Worm (Caenorhabditis elegans) whole organism, L4 larva: Measurements from ENCODE around the gene phy-4.

Experiments used
- F44E2.7 ChIP-seq: fragments of 200-800 bp; sonication (Bioruptor generic); IDR thresholded peaks from 2 replicates; pipeline ENCODE4 v2.1.2; 2022; ENCODE audit warnings: missing genetic modification characterization, missing compliant biosample characterization
- T26A8.4 ChIP-seq: fragments of 200-800 bp; sonication (Bioruptor generic); IDR thresholded peaks from 2 replicates; pipeline ENCODE4 v1.3.6; 2022; ENCODE audit warnings: missing genetic modification characterization, missing compliant biosample characterization
- Y105C5A.15 ChIP-seq: fragments of 200-800 bp; sonication (Bioruptor generic); IDR thresholded peaks from 2 replicates; pipeline ENCODE4 v1.3.6; 2022; ENCODE audit warnings: missing genetic modification characterization, missing compliant biosample characterization
- Y48G9A.11 ChIP-seq: fragments of 200-800 bp; sonication (Bioruptor generic); IDR thresholded peaks from 2 replicates; pipeline ENCODE4 v1.3.6; 2022; ENCODE audit warnings: missing genetic modification reagents, missing genetic modification characterization, missing compliant biosample characterization
- Y75B8A.6 ChIP-seq: fragments of 200-800 bp; sonication (Bioruptor generic); IDR thresholded peaks from 2 replicates; pipeline ENCODE4 v1.3.6; 2022; ENCODE audit warnings: missing genetic modification reagents, missing genetic modification characterization, missing compliant biosample characterization
- ZK337.2 ChIP-seq: fragments of 200-800 bp; sonication (Bioruptor generic); IDR thresholded peaks from 2 replicates; pipeline ENCODE4 v1.3.6; 2022; ENCODE audit warnings: missing genetic modification reagents, missing genetic modification characterization, missing compliant biosample characterization
- aha-1 ChIP-seq: fragments of 150-350 bp; peaks from one replicate; lab custom pipeline; 2014; ENCODE audit warnings: missing biosample characterization, missing genetic modification characterization
- attf-4 ChIP-seq: sonication (generic microtip); optimal IDR thresholded peaks from 3 replicates; lab custom pipeline; 2017; ENCODE audit warnings: missing biosample characterization, missing genetic modification characterization
- ceh-20 ChIP-seq: fragments of 200-800 bp; sonication (Bioruptor generic); IDR thresholded peaks from 2 replicates; pipeline ENCODE4 v1.3.6; 2022; ENCODE audit warnings: missing genetic modification reagents, missing genetic modification characterization, missing compliant biosample characterization
- ceh-44 ChIP-seq: fragments of 200-800 bp; sonication (Bioruptor generic); IDR thresholded peaks from 2 replicates; pipeline ENCODE4 v1.3.6; 2022; ENCODE audit warnings: missing genetic modification reagents, missing genetic modification characterization, missing compliant biosample characterization
- cey-2 ChIP-seq: sonication (generic microtip); optimal IDR thresholded peaks from 3 replicates; lab custom pipeline; 2017; ENCODE audit warnings: missing genetic modification characterization, mild to moderate bottlenecking, missing compliant biosample characterization, antibody characterized with exemption, borderline replicate concordance; ENCODE audit not compliant: insufficient read depth
- ctbp-1 ChIP-seq: fragments of 200-800 bp; sonication (Bioruptor generic); IDR thresholded peaks from 2 replicates; pipeline ENCODE4 v1.3.6; 2022; ENCODE audit warnings: missing genetic modification reagents, missing genetic modification characterization, missing compliant biosample characterization
- dmd-8 ChIP-seq: fragments of 200-800 bp; sonication (Bioruptor generic); IDR thresholded peaks from 2 replicates; pipeline ENCODE4 v1.3.6; 2022; ENCODE audit warnings: missing genetic modification characterization, missing compliant biosample characterization
- duxl-1 ChIP-seq: sonication (generic microtip); optimal IDR thresholded peaks from 2 replicates; lab custom pipeline; 2016; ENCODE audit warnings: mild to moderate bottlenecking, missing genetic modification characterization, moderate library complexity, missing compliant biosample characterization; ENCODE audit not compliant: poor library complexity
- dve-1 ChIP-seq: sonication (generic microtip); optimal IDR thresholded peaks from 2 replicates; lab custom pipeline; 2017; ENCODE audit warnings: antibody characterized with exemption, mild to moderate bottlenecking, missing genetic modification characterization, missing compliant biosample characterization; ENCODE audit not compliant: insufficient read depth
- egl-27 ChIP-seq: sonication (generic microtip); optimal IDR thresholded peaks from 3 replicates; lab custom pipeline; 2017; ENCODE audit warnings: missing biosample characterization, missing genetic modification reagents, missing genetic modification characterization
- fkh-10 ChIP-seq: fragments of 150-350 bp; optimal IDR thresholded peaks from 2 replicates; lab custom pipeline; 2014; ENCODE audit warnings: missing biosample characterization, missing genetic modification reagents, missing genetic modification characterization
- hif-1 ChIP-seq, 2 experiments: sonication (generic microtip); optimal IDR thresholded peaks; 2 replicates each; lab custom pipeline; 2016 to 2017; ENCODE audit warnings: missing compliant biosample characterization in 2 of 2, missing genetic modification characterization in 2 of 2, missing genetic modification reagents in 2 of 2, missing genotype in 2 of 2, mild to moderate bottlenecking in 1 of 2
- hlh-30 ChIP-seq: sonication (generic microtip); optimal IDR thresholded peaks from 2 replicates; lab custom pipeline; 2017; ENCODE audit warnings: antibody characterized with exemption, mild to moderate bottlenecking, missing genetic modification characterization, missing compliant biosample characterization; ENCODE audit not compliant: insufficient read depth
- hmg-1.1 ChIP-seq: fragments of 200-800 bp; sonication (Bioruptor generic); IDR thresholded peaks from 2 replicates; pipeline ENCODE4 v1.3.6; 2022; ENCODE audit warnings: missing genetic modification reagents, missing genetic modification characterization, missing compliant biosample characterization
- lin-13 ChIP-seq: fragments of 150-350 bp; optimal IDR thresholded peaks from 2 replicates; lab custom pipeline; 2014; ENCODE audit warnings: missing biosample characterization, missing genetic modification reagents, missing genetic modification characterization
- lin-15B ChIP-seq: fragments of 150-350 bp; sonication (generic microtip); optimal IDR thresholded peaks from 3 replicates; lab custom pipeline; 2014; ENCODE audit warnings: missing biosample characterization, missing genetic modification characterization
- lin-29 ChIP-seq: fragments of 200-800 bp; sonication (Bioruptor generic); IDR thresholded peaks from 2 replicates; pipeline ENCODE4 v1.3.6; 2022; ENCODE audit warnings: missing genetic modification reagents, missing genetic modification characterization, missing compliant biosample characterization
- lin-38 ChIP-seq: fragments of 200-800 bp; sonication (Bioruptor generic); IDR thresholded peaks from 2 replicates; pipeline ENCODE4 v1.3.6; 2022; ENCODE audit warnings: missing genetic modification reagents, missing genetic modification characterization, missing compliant biosample characterization
- lin-39 ChIP-seq: fragments of 150-350 bp; optimal IDR thresholded peaks from 2 replicates; lab custom pipeline; 2014; ENCODE audit warnings: missing biosample characterization, missing genetic modification reagents, missing genetic modification characterization
- mdl-1 ChIP-seq, 2 experiments: fragments of 150-350 bp in 1 of 2; sonication (generic microtip) in 1 of 2; optimal IDR thresholded peaks; 2 replicates each; lab custom pipeline; 2014 to 2017; ENCODE audit warnings: missing biosample characterization in 2 of 2, missing genetic modification characterization in 2 of 2
- mep-1 ChIP-seq: fragments of 150-350 bp; sonication (generic microtip); optimal IDR thresholded peaks from 3 replicates; lab custom pipeline; 2014; ENCODE audit warnings: missing biosample characterization, missing genetic modification characterization
- mes-2 ChIP-seq: sonication (generic microtip); optimal IDR thresholded peaks from 2 replicates; lab custom pipeline; 2016; ENCODE audit warnings: missing genotype, mild to moderate bottlenecking, missing genetic modification characterization, missing compliant biosample characterization; ENCODE audit not compliant: poor library complexity, severe bottlenecking
- mxl-2 ChIP-seq: fragments of 200-800 bp; sonication (Bioruptor generic); conservative IDR thresholded peaks from 2 replicates; pipeline ENCODE4 v1.3.6; 2022; ENCODE audit warnings: missing genetic modification reagents, missing genetic modification characterization, missing compliant biosample characterization
- mxl-3 ChIP-seq: fragments of 200-800 bp; sonication (Bioruptor generic); optimal IDR thresholded peaks from 2 replicates; lab custom pipeline; 2018; ENCODE audit warnings: mild to moderate bottlenecking, missing genetic modification characterization, missing compliant biosample characterization
- nhr-102 ChIP-seq: sonication (generic microtip); optimal IDR thresholded peaks from 2 replicates; lab custom pipeline; 2016; ENCODE audit warnings: mild to moderate bottlenecking, missing genetic modification characterization, moderate library complexity, missing compliant biosample characterization
- nhr-11 ChIP-seq: fragments of 150-350 bp; optimal IDR thresholded peaks from 2 replicates; lab custom pipeline; 2014; ENCODE audit warnings: missing biosample characterization, missing genetic modification characterization
- nhr-111 ChIP-seq: fragments of 200-800 bp; sonication (Bioruptor generic); optimal IDR thresholded peaks from 2 replicates; lab custom pipeline; 2018; ENCODE audit warnings: mild to moderate bottlenecking, missing genetic modification characterization, missing compliant biosample characterization
- nhr-77 ChIP-seq: fragments of 150-350 bp; optimal IDR thresholded peaks from 2 replicates; lab custom pipeline; 2014; ENCODE audit warnings: missing biosample characterization, missing genetic modification characterization
- pha-4 ChIP-seq, 2 experiments: fragments of 150-350 bp in 1 of 2; fragments of 200-800 bp in 1 of 2; sonication (Bioruptor generic) in 1 of 2; IDR thresholded peaks in 1 of 2; optimal IDR thresholded peaks in 1 of 2; 2 replicates each; pipeline versions ENCODE4 v1.3.6 to Lab custom; 2014 to 2022; ENCODE audit warnings: missing genetic modification characterization in 2 of 2, missing genetic modification reagents in 2 of 2, missing biosample characterization in 1 of 2, missing compliant biosample characterization in 1 of 2
- php-3 ChIP-seq: fragments of 200-800 bp; sonication (Bioruptor generic); IDR thresholded peaks from 2 replicates; pipeline ENCODE4 v1.3.6; 2022; ENCODE audit warnings: missing genetic modification reagents, missing genetic modification characterization, missing compliant biosample characterization
- pqm-1 ChIP-seq: sonication (generic microtip); optimal IDR thresholded peaks from 2 replicates; lab custom pipeline; 2017; ENCODE audit warnings: missing biosample characterization, missing genetic modification characterization
- rbr-2 ChIP-seq: sonication (generic microtip); optimal IDR thresholded peaks from 2 replicates; lab custom pipeline; 2016; ENCODE audit warnings: missing genotype, missing genetic modification characterization, missing compliant biosample characterization
- saeg-2 ChIP-seq: fragments of 200-800 bp; sonication (Bioruptor generic); IDR thresholded peaks from 2 replicates; pipeline ENCODE4 v1.3.6; 2022; ENCODE audit warnings: missing genetic modification reagents, missing genetic modification characterization, missing compliant biosample characterization
- sdz-12 ChIP-seq: fragments of 200-800 bp; sonication (Bioruptor generic); optimal IDR thresholded peaks from 2 replicates; lab custom pipeline; 2018; ENCODE audit warnings: mild to moderate bottlenecking, missing genetic modification characterization, missing compliant biosample characterization
- skn-1 ChIP-seq: fragments of 150-350 bp; optimal IDR thresholded peaks from 2 replicates; lab custom pipeline; 2014; ENCODE audit warnings: missing biosample characterization, missing genetic modification characterization
- tra-1 ChIP-seq: fragments of 200-800 bp; sonication (Bioruptor generic); IDR thresholded peaks from 2 replicates; pipeline ENCODE4 v1.3.6; 2022; ENCODE audit warnings: missing genetic modification reagents, missing genetic modification characterization, missing compliant biosample characterization
- unc-62 ChIP-seq, 3 experiments: fragments of 150-350 bp in 1 of 3; sonication (generic microtip); optimal IDR thresholded peaks in 2 of 3; peaks in 1 of 3; 1 replicate in 1 of 3; 2 replicates in 2 of 3; lab custom pipeline; 2014 to 2017; ENCODE audit warnings: missing biosample characterization in 3 of 3, missing genetic modification characterization in 3 of 3, missing genetic modification reagents in 3 of 3, missing genotype in 1 of 3
- zag-1 ChIP-seq: fragments of 150-350 bp; optimal IDR thresholded peaks from 2 replicates; lab custom pipeline; 2014; ENCODE audit warnings: missing biosample characterization, missing genetic modification characterization
- zip-11 ChIP-seq: fragments of 200-800 bp; sonication (Bioruptor generic); IDR thresholded peaks from 2 replicates; pipeline ENCODE4 v1.3.6; 2022; ENCODE audit warnings: missing genetic modification characterization, missing compliant biosample characterization
- ztf-11 ChIP-seq: fragments of 150-350 bp; optimal IDR thresholded peaks from 2 replicates; lab custom pipeline; 2014; ENCODE audit warnings: missing biosample characterization, missing genetic modification characterization

Gene phy-4

ce11 chrV:19524569-19524968 lies 11.1 kb upstream of the phy-4 start (continued):
- no peak for TF ChIP-seq nhr-111 (GFP tag; lab: Kevin White, UChicago)
- no peak for TF ChIP-seq lin-15B (tag; lab: Kevin White, UChicago)
- TF ChIP-seq mdl-1 (tag; optimal IDR thresholded peaks at IDR 0.05; lab: Kevin White, UChicago): peak; percentile 30 to 93
- no peak for TF ChIP-seq pqm-1 (tag; lab: Kevin White, UChicago)

ce11 chrV:19522551-19523137 lies 9.2 kb upstream of the phy-4 start:
- TF ChIP-seq saeg-2 (GFP tag; lab: Robert Waterston, UW): peak; percentile 91
- peak; percentile 65 for TF ChIP-seq lin-13
- no peak for TF ChIP-seq lin-39 (tag; lab: Kevin White, UChicago)
- 0 out of 2 replicates have a peak, but pooled peaks have one; percentile 58 for TF ChIP-seq lin-29 (GFP tag; lab: Robert Waterston, UW)
- TF ChIP-seq Y75B8A.6: no peak
- peak; percentile 88 for TF ChIP-seq hlh-30 (tag; lab: Kevin White, UChicago)
- TF ChIP-seq mep-1 (tag; lab: Kevin White, UChicago): peak; percentile 94
- peak; percentile 9; the same call in 1 of the 2 replicates for TF ChIP-seq Y48G9A.11
- no peak for TF ChIP-seq cey-2 (tag; lab: Kevin White, UChicago)
- no peak for TF ChIP-seq zag-1 (tag; lab: Kevin White, UChicago)
- TF ChIP-seq mxl-3 (GFP tag; lab: Kevin White, UChicago): peak; percentile 84
- peak; percentile 98 for TF ChIP-seq ceh-20 (GFP tag; lab: Robert Waterston, UW)
- peak; percentile 40 for TF ChIP-seq fkh-10 (GFP tag; lab: Kevin White, UChicago)
- TF ChIP-seq dmd-8 (GFP tag; lab: Robert Waterston, UW): 0 out of 2 replicates have a peak, but pooled peaks have one; percentile 30
- peak in 1 of 2 experiments; percentile 81 for TF ChIP-seq hif-1 (tag; optimal IDR thresholded peaks at IDR 0.05; lab: Kevin White, UChicago)
- TF ChIP-seq attf-4: no peak
- TF ChIP-seq ztf-11 (tag; lab: Kevin White, UChicago): no peak
- peak; percentile 91 to 95 for TF ChIP-seq mdl-1 (tag; optimal IDR thresholded peaks at IDR 0.05; lab: Kevin White, UChicago)
- peak; percentile 92 for TF ChIP-seq hmg-1.1 (GFP tag; lab: Robert Waterston, UW)
- TF ChIP-seq lin-15B (tag; lab: Kevin White, UChicago): no peak
- peak in 1 of 2 experiments; percentile 94 for TF ChIP-seq unc-62 (GFP tag; optimal IDR thresholded peaks at IDR 0.05 in 1 of 2; lab: Kevin White, UChicago)
- no peak for TF ChIP-seq unc-62 (tag; optimal IDR thresholded peaks at IDR 0.05; lab: Kevin White, UChicago)
- no peak for TF ChIP-seq F44E2.7 (GFP tag; lab: Robert Waterston, UW)
- TF ChIP-seq aha-1 (tag; lab: Kevin White, UChicago): peak; percentile 100
- TF ChIP-seq nhr-102 (tag; lab: Kevin White, UChicago): peak; percentile 68
- TF ChIP-seq lin-38 (GFP tag; lab: Robert Waterston, UW): peak; percentile 57
- peak; percentile 87 for TF ChIP-seq rbr-2 (tag; lab: Kevin White, UChicago)
- peak; percentile 93 for TF ChIP-seq ctbp-1 (GFP tag; lab: Robert Waterston, UW)
- peak; percentile 69 for TF ChIP-seq duxl-1 (tag; lab: Kevin White, UChicago)
- no peak for TF ChIP-seq zip-11 (GFP tag; lab: Robert Waterston, UW)
- peak; percentile 88 for TF ChIP-seq T26A8.4 (GFP tag; lab: Robert Waterston, UW)
- TF ChIP-seq nhr-11 (tag; lab: Kevin White, UChicago): peak; percentile 10
- no peak for TF ChIP-seq Y105C5A.15
- no peak for TF ChIP-seq ceh-44 (GFP tag; lab: Robert Waterston, UW)
- TF ChIP-seq egl-27 (tag; lab: Kevin White, UChicago): no peak
- TF ChIP-seq dve-1 (tag; lab: Kevin White, UChicago): peak; percentile 93
- TF ChIP-seq skn-1 (tag; lab: Kevin White, UChicago): no peak
- peak; percentile 51 for TF ChIP-seq nhr-77 (tag; lab: Kevin White, UChicago)
- peak; percentile 75 for TF ChIP-seq mes-2
- peak; percentile 63 for TF ChIP-seq sdz-12 (GFP tag; lab: Kevin White, UChicago)
- TF ChIP-seq mxl-2: peak; percentile 67
- TF ChIP-seq php-3 (GFP tag; lab: Robert Waterston, UW): peak; percentile 79
- peak; percentile 23; the same call in 1 of the 2 replicates for TF ChIP-seq pha-4 (GFP tag; IDR thresholded peaks at IDR 0.05; lab: Robert Waterston, UW)
- no peak for TF ChIP-seq pha-4 (tag; optimal IDR thresholded peaks at IDR 0.05; lab: Kevin White, UChicago)
- TF ChIP-seq tra-1 (GFP tag; lab: Robert Waterston, UW): peak; percentile 92
- no peak for TF ChIP-seq ZK337.2 (GFP tag; lab: Robert Waterston, UW)
